Fruit fly (Drosophila melanogaster) whole organism, embryonic: ENCODE results near the gene Src64B.

Source experiments
- Atf6 ChIP-seq: fragments of 200-800 bp; sonication (Bioruptor generic); IDR thresholded peaks from 2 replicates; pipeline ENCODE4 v1.3.6; 2022; ENCODE audit warnings: missing biosample characterization, missing genetic modification characterization
- CG11085 ChIP-seq: fragments of 200-800 bp; sonication (Bioruptor generic); IDR thresholded peaks from 2 replicates; pipeline ENCODE4 v1.3.6; 2022; ENCODE audit warnings: missing biosample characterization, missing genetic modification characterization
- CG11560 ChIP-seq: fragments of 200-800 bp; sonication (Bioruptor generic); IDR thresholded peaks from 3 replicates; pipeline ENCODE4 v1.3.6; 2022; ENCODE audit warnings: missing biosample characterization, missing genetic modification characterization
- CG12299 ChIP-seq: fragments of 200-800 bp; sonication (Bioruptor generic); optimal IDR thresholded peaks from 2 replicates; lab custom pipeline; 2018; ENCODE audit warnings: missing biosample characterization, mild to moderate bottlenecking, missing genetic modification characterization
- CG12769 ChIP-seq: fragments of 200-800 bp; sonication (Bioruptor generic); optimal IDR thresholded peaks from 2 replicates; lab custom pipeline; 2019; ENCODE audit warnings: missing biosample characterization, mild to moderate bottlenecking, missing genetic modification characterization, moderate library complexity
- CG13775 ChIP-seq: fragments of 200-800 bp; sonication (Bioruptor generic); optimal IDR thresholded peaks from 3 replicates; lab custom pipeline; 2017; ENCODE audit warnings: missing biosample characterization, mild to moderate bottlenecking, missing genetic modification characterization
- CG14014 ChIP-seq: fragments of 200-800 bp; sonication (Bioruptor generic); IDR thresholded peaks from 2 replicates; pipeline ENCODE4 v1.3.6; 2022; ENCODE audit warnings: missing biosample characterization, missing genetic modification characterization
- CG17612 ChIP-seq: fragments of 200-800 bp; sonication (Bioruptor generic); IDR thresholded peaks from 2 replicates; pipeline ENCODE4 v1.3.6; 2022; ENCODE audit warnings: missing biosample characterization, missing genetic modification characterization
- CG17829 ChIP-seq: fragments of 200-800 bp; optimal IDR thresholded peaks from 2 replicates; lab custom pipeline; 2019; ENCODE audit warnings: missing biosample characterization, mild to moderate bottlenecking, missing genetic modification characterization, moderate library complexity
- CG18262 ChIP-seq: fragments of 200-800 bp; optimal IDR thresholded peaks from 3 replicates; lab custom pipeline; 2019; ENCODE audit warnings: missing biosample characterization, mild to moderate bottlenecking, missing genetic modification characterization, moderate library complexity
- CG1832 ChIP-seq: fragments of 200-800 bp; sonication (Bioruptor generic); optimal IDR thresholded peaks from 2 replicates; lab custom pipeline; 2017; ENCODE audit warnings: missing biosample characterization, mild to moderate bottlenecking, missing genetic modification characterization, inconsistent platforms
- CG18599 ChIP-seq: fragments of 200-800 bp; sonication (Bioruptor generic); optimal IDR thresholded peaks from 3 replicates; lab custom pipeline; 2017; ENCODE audit warnings: missing biosample characterization, missing genetic modification characterization, mild to moderate bottlenecking, moderate library complexity, missing genetic modification reagents
- CG2199 ChIP-seq: fragments of 200-800 bp; sonication (Bioruptor generic); IDR thresholded peaks from 3 replicates; pipeline ENCODE4 v1.3.6; 2022; ENCODE audit warnings: missing biosample characterization, missing genetic modification characterization
- CG31441 ChIP-seq: fragments of 200-800 bp; sonication (Bioruptor generic); IDR thresholded peaks from 2 replicates; pipeline ENCODE4 v1.3.6; 2022; ENCODE audit warnings: missing biosample characterization, missing genetic modification characterization
- CG3281 ChIP-seq: fragments of 200-800 bp; sonication (Bioruptor generic); optimal IDR thresholded peaks from 3 replicates; lab custom pipeline; 2017; ENCODE audit warnings: missing biosample characterization, mild to moderate bottlenecking, missing genetic modification characterization
- CG4424 ChIP-seq: fragments of 200-800 bp; sonication (Bioruptor generic); optimal IDR thresholded peaks from 3 replicates; lab custom pipeline; 2016; ENCODE audit warnings: missing biosample characterization, missing genetic modification characterization
- CG4707 ChIP-seq: fragments of 200-800 bp; sonication (Bioruptor generic); optimal IDR thresholded peaks from 2 replicates; lab custom pipeline; 2018; ENCODE audit warnings: missing biosample characterization, mild to moderate bottlenecking, missing genetic modification characterization, moderate library complexity
- CG6791 ChIP-seq: fragments of 200-800 bp; sonication (Bioruptor generic); IDR thresholded peaks from 3 replicates; pipeline ENCODE4 v1.3.6; 2022; ENCODE audit warnings: missing biosample characterization, missing genetic modification characterization; ENCODE audit not compliant: partially characterized antibody
- CG8944 ChIP-seq: fragments of 200-800 bp; sonication (Bioruptor generic); optimal IDR thresholded peaks from 3 replicates; lab custom pipeline; 2016; ENCODE audit warnings: missing biosample characterization, missing genetic modification characterization
- D ChIP-seq, 2 experiments: fragments of 200-800 bp in 1 of 2; fragments of >200 bp in 1 of 2; sonication (Bioruptor generic) in 1 of 2; optimal IDR thresholded peaks; 2 replicates in 1 of 2; 3 replicates in 1 of 2; lab custom pipeline; 2017; ENCODE audit warnings: mild to moderate bottlenecking in 1 of 2, missing biosample characterization in 1 of 2, missing genetic modification characterization in 1 of 2, missing genetic modification reagents in 1 of 2
- Dref ChIP-seq: fragments of 200-800 bp; sonication (Bioruptor generic); IDR thresholded peaks from 2 replicates; pipeline ENCODE4 v1.3.6; 2022; ENCODE audit warnings: missing biosample characterization, missing genetic modification characterization
- Drgx ChIP-seq: fragments of 200-800 bp; sonication (Bioruptor generic); IDR thresholded peaks from 2 replicates; pipeline ENCODE4 v1.3.6; 2022; ENCODE audit warnings: missing biosample characterization, missing genetic modification characterization
- Hmx ChIP-seq: fragments of 200-800 bp; sonication (Bioruptor generic); optimal IDR thresholded peaks from 2 replicates; lab custom pipeline; 2016; ENCODE audit warnings: missing biosample characterization, missing genetic modification characterization
- Hr78 ChIP-seq, 2 experiments: fragments of 200-800 bp in 1 of 2; fragments of >200 bp in 1 of 2; sonication (Bioruptor generic) in 1 of 2; optimal IDR thresholded peaks; 2 replicates each; lab custom pipeline; 2017 to 2019; ENCODE audit warnings: missing biosample characterization in 2 of 2, missing genetic modification characterization in 2 of 2, mild to moderate bottlenecking in 1 of 2, moderate library complexity in 1 of 2
- Med ChIP-seq: fragments of 200-800 bp; sonication (Bioruptor generic); peaks from one replicate; lab custom pipeline; 2016; ENCODE audit warnings: missing biosample characterization, missing genetic modification characterization, mild to moderate bottlenecking, inconsistent platforms, moderate library complexity
- Mrtf ChIP-seq: fragments of 200-800 bp; sonication (Bioruptor generic); IDR thresholded peaks from 3 replicates; pipeline ENCODE4 v1.3.6; 2022; ENCODE audit warnings: missing biosample characterization, missing genetic modification characterization
- Spps ChIP-seq: fragments of 200-800 bp; sonication (Bioruptor generic); optimal IDR thresholded peaks from 2 replicates; lab custom pipeline; 2018; ENCODE audit warnings: missing biosample characterization, mild to moderate bottlenecking, missing genetic modification characterization
- Xrp1 ChIP-seq: fragments of 200-800 bp; sonication (Bioruptor generic); IDR thresholded peaks from 2 replicates; pipeline ENCODE4 v1.3.6; 2022; ENCODE audit warnings: missing biosample characterization, missing genetic modification characterization
- al ChIP-seq: fragments of 200-800 bp; sonication (Bioruptor generic); IDR thresholded peaks from 2 replicates; pipeline ENCODE4 v1.3.6; 2022; ENCODE audit warnings: missing biosample characterization, missing genetic modification characterization
- crc ChIP-seq: fragments of 200-800 bp; sonication (Bioruptor generic); optimal IDR thresholded peaks from 2 replicates; lab custom pipeline; 2016; ENCODE audit warnings: missing biosample characterization, missing genetic modification characterization
- croc ChIP-seq: fragments of 200-800 bp; sonication (Bioruptor generic); conservative IDR thresholded peaks from 3 replicates; pipeline ENCODE4 v1.3.6; 2022; ENCODE audit warnings: missing biosample characterization, missing genetic modification characterization
- dati ChIP-seq: fragments of 200-800 bp; sonication (Bioruptor generic); IDR thresholded peaks from 2 replicates; pipeline ENCODE4 v1.3.6; 2022; ENCODE audit warnings: missing biosample characterization, missing genetic modification characterization
- disco-r ChIP-seq: fragments of 200-800 bp; sonication (Bioruptor generic); optimal IDR thresholded peaks from 2 replicates; lab custom pipeline; 2016; ENCODE audit warnings: missing biosample characterization, missing genetic modification characterization
- dysf ChIP-seq: fragments of 200-800 bp; sonication (Bioruptor generic); IDR thresholded peaks from 3 replicates; pipeline ENCODE4 v1.3.6; 2022; ENCODE audit warnings: missing biosample characterization, missing genetic modification characterization
- en ChIP-seq: fragments of 200-800 bp; sonication (Bioruptor generic); optimal IDR thresholded peaks from 2 replicates; lab custom pipeline; 2016; ENCODE audit warnings: missing biosample characterization, missing genetic modification characterization
- gcm2 ChIP-seq: fragments of 200-800 bp; sonication (Bioruptor generic); optimal IDR thresholded peaks from 2 replicates; lab custom pipeline; 2016; ENCODE audit warnings: missing biosample characterization, missing genetic modification characterization
- grau ChIP-seq: fragments of 200-800 bp; optimal IDR thresholded peaks from 3 replicates; lab custom pipeline; 2019; ENCODE audit warnings: missing biosample characterization, mild to moderate bottlenecking, missing genetic modification characterization, moderate library complexity
- hbn ChIP-seq: fragments of 200-800 bp; sonication (Bioruptor generic); IDR thresholded peaks from 2 replicates; pipeline ENCODE4 v1.3.6; 2022; ENCODE audit warnings: missing biosample characterization, missing genetic modification characterization; ENCODE audit not compliant: partially characterized antibody
- her ChIP-seq: fragments of 200-800 bp; sonication (Bioruptor generic); optimal IDR thresholded peaks from 2 replicates; lab custom pipeline; 2016; ENCODE audit warnings: missing biosample characterization, missing genetic modification characterization
- insv ChIP-seq, 2 experiments: fragments of 200-800 bp; sonication (Bioruptor generic); optimal IDR thresholded peaks; 3 replicates each; lab custom pipeline; 2016 to 2018; ENCODE audit warnings: missing biosample characterization in 2 of 2, missing genetic modification characterization in 2 of 2
- knrl ChIP-seq: fragments of 200-800 bp; sonication (Bioruptor generic); IDR thresholded peaks from 3 replicates; pipeline ENCODE4 v1.3.6; 2022; ENCODE audit warnings: missing biosample characterization, missing genetic modification characterization; ENCODE audit not compliant: partially characterized antibody
- mam ChIP-seq: fragments of 200-800 bp; sonication (Bioruptor generic); optimal IDR thresholded peaks from 3 replicates; lab custom pipeline; 2016; ENCODE audit warnings: missing biosample characterization, missing genetic modification characterization
- mld ChIP-seq: fragments of 200-800 bp; sonication (Bioruptor generic); IDR thresholded peaks from 3 replicates; pipeline ENCODE4 v1.3.6; 2022; ENCODE audit warnings: missing biosample characterization, missing genetic modification characterization; ENCODE audit not compliant: partially characterized antibody
- p53 ChIP-seq: fragments of 200-800 bp; sonication (Bioruptor generic); optimal IDR thresholded peaks from 2 replicates; lab custom pipeline; 2016; ENCODE audit warnings: missing biosample characterization, missing genetic modification characterization
- phol ChIP-seq: fragments of 200-800 bp; sonication (Bioruptor generic); optimal IDR thresholded peaks from 3 replicates; lab custom pipeline; 2018; ENCODE audit warnings: missing biosample characterization, mild to moderate bottlenecking, missing genetic modification characterization, moderate library complexity
- pnt ChIP-seq: fragments of 200-800 bp; sonication (Bioruptor generic); optimal IDR thresholded peaks from 3 replicates; lab custom pipeline; 2016; ENCODE audit warnings: missing biosample characterization, missing genetic modification characterization
- salm ChIP-seq: fragments of 200-800 bp; sonication (Bioruptor generic); optimal IDR thresholded peaks from 2 replicates; lab custom pipeline; 2018; ENCODE audit warnings: missing biosample characterization, mild to moderate bottlenecking, missing genetic modification characterization
- sd ChIP-seq: fragments of 200-800 bp; sonication (Bioruptor generic); optimal IDR thresholded peaks from 3 replicates; lab custom pipeline; 2018; ENCODE audit warnings: missing biosample characterization, mild to moderate bottlenecking, missing genetic modification characterization, moderate library complexity
- sisA ChIP-seq: fragments of 200-800 bp; sonication (Bioruptor generic); IDR thresholded peaks from 2 replicates; pipeline ENCODE4 v1.3.6; 2022; ENCODE audit warnings: missing biosample characterization, missing genetic modification characterization
- slou ChIP-seq: fragments of 200-800 bp; sonication (Bioruptor generic); optimal IDR thresholded peaks from 3 replicates; lab custom pipeline; 2016; ENCODE audit warnings: missing biosample characterization, missing genetic modification characterization
- z ChIP-seq: fragments of 200-800 bp; sonication (Bioruptor generic); IDR thresholded peaks from 3 replicates; pipeline ENCODE4 v1.3.6; 2022; ENCODE audit warnings: missing biosample characterization, missing genetic modification characterization

The Src64B gene

DNA sequence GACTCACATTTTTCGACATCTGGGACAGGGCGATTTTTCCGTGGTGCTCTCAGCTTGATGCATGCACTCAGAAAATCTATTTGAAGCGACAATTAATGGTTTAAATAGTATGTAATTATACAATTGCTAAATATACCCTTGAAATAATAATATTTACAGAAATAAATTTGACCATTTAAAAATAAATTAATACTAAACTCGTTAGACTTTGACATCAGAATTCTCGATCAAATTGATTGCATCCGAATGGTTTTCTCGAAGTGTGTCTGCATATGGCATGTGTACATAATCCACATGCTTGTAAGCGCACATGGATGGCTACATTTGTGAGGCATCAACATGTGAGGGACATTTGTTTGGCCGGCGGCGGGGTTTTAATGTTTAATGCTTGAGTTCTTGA, 79.3 kb downstream of the Src64B start (continued):
- TF ChIP-seq D (optimal IDR thresholded peaks at IDR 0.05; lab: Kevin White, UChicago), result no peak
- TF ChIP-seq D (GFP tag; optimal IDR thresholded peaks at IDR 0.05; lab: Kevin White, UChicago), result peak; percentile 69
- no peak for TF ChIP-seq z (GFP tag; lab: Robert Waterston, UW)
- no peak for TF ChIP-seq hbn
- no peak for TF ChIP-seq CG6791 (GFP tag; lab: Robert Waterston, UW)
- no peak for TF ChIP-seq crc
- peak; percentile 93 for TF ChIP-seq Xrp1
- no peak for TF ChIP-seq Hmx
- peak; percentile 46; the same call in 1 of the 3 replicates for TF ChIP-seq dysf
- no peak for TF ChIP-seq CG12299
- TF ChIP-seq knrl (GFP tag; lab: Robert Waterston, UW), result no peak
- TF ChIP-seq CG1832 (GFP tag; lab: Kevin White, UChicago), result no peak
- no peak for TF ChIP-seq her (GFP tag; lab: Kevin White, UChicago)
- no peak for TF ChIP-seq p53 (GFP tag; lab: Kevin White, UChicago)
- 0 out of 2 replicates have a peak, but pooled peaks have one; percentile 18 for TF ChIP-seq dati (GFP tag; lab: Robert Waterston, UW)
- TF ChIP-seq CG11085 (GFP tag; lab: Robert Waterston, UW), result no peak
- TF ChIP-seq CG17612 (GFP tag; lab: Robert Waterston, UW), result no peak
- no peak for TF ChIP-seq slou (GFP tag; lab: Kevin White, UChicago)
- TF ChIP-seq insv (GFP tag; optimal IDR thresholded peaks at IDR 0.05; lab: Kevin White, UChicago), result no peak
- peak; percentile 92 for TF ChIP-seq Drgx (GFP tag; lab: Robert Waterston, UW)
- no peak for TF ChIP-seq disco-r (GFP tag; lab: Kevin White, UChicago)
- TF ChIP-seq Med (GFP tag; lab: Kevin White, UChicago), result peak; percentile 74
- 0 out of 3 replicates have a peak, but pooled peaks have one; percentile 8 for TF ChIP-seq CG11560 (tag; lab: Robert Waterston, UW)
- peak; percentile 53 for TF ChIP-seq CG4707
- no peak for TF ChIP-seq mam (GFP tag; lab: Kevin White, UChicago)
- no peak for TF ChIP-seq CG12769 (tag; lab: Kevin White, UChicago)
- TF ChIP-seq CG3281 (GFP tag; lab: Kevin White, UChicago), result no peak
- TF ChIP-seq CG13775, result peak; percentile 55
- peak; percentile 76 for TF ChIP-seq CG31441
- TF ChIP-seq Spps (tag; lab: Kevin White, UChicago), result peak; percentile 74
- peak; percentile 77 for TF ChIP-seq croc (GFP tag; lab: Robert Waterston, UW)
- TF ChIP-seq CG18262 (tag; lab: Kevin White, UChicago), result peak; percentile 90
- TF ChIP-seq Mrtf (GFP tag; lab: Robert Waterston, UW), result no peak
- TF ChIP-seq mld, result no peak
- no peak for TF ChIP-seq CG14014 (GFP tag; lab: Robert Waterston, UW)
- TF ChIP-seq sd (tag; lab: Kevin White, UChicago), result no peak
- no peak for TF ChIP-seq CG2199 (GFP tag; lab: Robert Waterston, UW)
- no peak for TF ChIP-seq Atf6 (GFP tag; lab: Robert Waterston, UW)
- peak in 1 of 2 experiments; percentile 25 for TF ChIP-seq Hr78 (GFP tag; optimal IDR thresholded peaks at IDR 0.05; lab: Kevin White, UChicago)
- TF ChIP-seq en (GFP tag; lab: Kevin White, UChicago), result no peak
- no peak for TF ChIP-seq gcm2 (GFP tag; lab: Kevin White, UChicago)
- TF ChIP-seq al, result 0 out of 2 replicates have a peak, but pooled peaks have one; percentile 7
- no peak for TF ChIP-seq salm (tag; lab: Kevin White, UChicago)
- no peak for TF ChIP-seq CG8944 (GFP tag; lab: Kevin White, UChicago)
- no peak for TF ChIP-seq pnt (GFP tag; lab: Kevin White, UChicago)
- TF ChIP-seq Dref (GFP tag; lab: Robert Waterston, UW), result no peak
- TF ChIP-seq grau (tag; lab: Kevin White, UChicago), result peak; percentile 66
- TF ChIP-seq CG4424, result peak; percentile 69
- peak; percentile 35; the same call in 1 of the 2 replicates for TF ChIP-seq sisA
- TF ChIP-seq CG18599 (GFP tag; lab: Kevin White, UChicago), result peak; percentile 56
- peak; percentile 89 for TF ChIP-seq CG17829 (tag; lab: Kevin White, UChicago)
- peak; percentile 81 for TF ChIP-seq phol (tag; lab: Kevin White, UChicago)
